Worm (Caenorhabditis elegans) whole organism, late embryonic: ENCODE results near the gene AH6.3.
A peak's percentile ranks its signal among the peaks of the same experiment; 100 is the strongest.

Experiments
- C38D4.7 ChIP-seq: fragments of 200-800 bp; sonication (Bioruptor generic); optimal IDR thresholded peaks from 2 replicates; lab custom pipeline; 2018; ENCODE audit warnings: mild to moderate bottlenecking, missing genetic modification characterization, moderate library complexity, missing compliant biosample characterization
- K02D7.2 ChIP-seq: sonication (generic microtip); optimal IDR thresholded peaks from 2 replicates; lab custom pipeline; 2017; ENCODE audit warnings: mild to moderate bottlenecking, missing genetic modification characterization, missing compliant biosample characterization
- T23F11.4 ChIP-seq: fragments of 200-800 bp; sonication (Bioruptor generic); optimal IDR thresholded peaks from 2 replicates; lab custom pipeline; 2018; ENCODE audit warnings: mild to moderate bottlenecking, missing genetic modification characterization, missing compliant biosample characterization
- ama-1 ChIP-seq: fragments of 150-350 bp; optimal IDR thresholded peaks from 2 replicates; lab custom pipeline; 2014
- ceh-19 ChIP-seq: fragments of 200-800 bp; sonication (Bioruptor generic); optimal IDR thresholded peaks from 2 replicates; lab custom pipeline; 2018; ENCODE audit warnings: mild to moderate bottlenecking, missing genetic modification characterization, missing compliant biosample characterization
- ceh-2 ChIP-seq: sonication (generic microtip); optimal IDR thresholded peaks from 2 replicates; lab custom pipeline; 2016; ENCODE audit warnings: missing genotype, missing genetic modification characterization, missing compliant biosample characterization
- ceh-22 ChIP-seq: sonication (generic microtip); optimal IDR thresholded peaks from 2 replicates; lab custom pipeline; 2017; ENCODE audit warnings: missing biosample characterization, missing genetic modification characterization
- ceh-24 ChIP-seq: sonication (generic microtip); optimal IDR thresholded peaks from 2 replicates; lab custom pipeline; 2016; ENCODE audit warnings: mild to moderate bottlenecking, missing genetic modification characterization, missing compliant biosample characterization
- ceh-31 ChIP-seq: sonication (generic microtip); optimal IDR thresholded peaks from 2 replicates; lab custom pipeline; 2016; ENCODE audit warnings: missing genetic modification characterization, missing compliant biosample characterization
- ceh-45 ChIP-seq: fragments of 200-800 bp; sonication (Bioruptor generic); IDR thresholded peaks from 2 replicates; pipeline ENCODE4 v1.3.6; 2022; ENCODE audit warnings: missing genetic modification reagents, missing genetic modification characterization, missing compliant biosample characterization
- ceh-48 ChIP-seq: sonication (generic microtip); optimal IDR thresholded peaks from 2 replicates; lab custom pipeline; 2016; ENCODE audit warnings: missing genetic modification characterization, inconsistent platforms, missing compliant biosample characterization
- dmd-4 ChIP-seq: sonication (generic microtip); optimal IDR thresholded peaks from 2 replicates; lab custom pipeline; 2016; ENCODE audit warnings: borderline replicate concordance, missing genetic modification characterization, missing compliant biosample characterization
- dve-1 ChIP-seq: sonication (generic microtip); optimal IDR thresholded peaks from 2 replicates; lab custom pipeline; 2017; ENCODE audit warnings: antibody characterized with exemption, mild to moderate bottlenecking, missing genetic modification characterization, missing compliant biosample characterization
- elt-2 ChIP-seq: sonication (generic microtip); optimal IDR thresholded peaks from 2 replicates; lab custom pipeline; 2016; ENCODE audit warnings: missing genetic modification reagents, missing genetic modification characterization, missing compliant biosample characterization
- ets-4 ChIP-seq: sonication (generic microtip); optimal IDR thresholded peaks from 2 replicates; lab custom pipeline; 2016; ENCODE audit warnings: missing genetic modification characterization, missing compliant biosample characterization
- fax-1 ChIP-seq: sonication (generic microtip); optimal IDR thresholded peaks from 2 replicates; lab custom pipeline; 2016; ENCODE audit warnings: missing genotype, missing genetic modification characterization, missing compliant biosample characterization
- hlh-15 ChIP-seq: sonication (generic microtip); optimal IDR thresholded peaks from 2 replicates; lab custom pipeline; 2016; ENCODE audit warnings: missing genetic modification characterization, missing compliant biosample characterization
- hlh-30 ChIP-seq: sonication (generic microtip); optimal IDR thresholded peaks from 2 replicates; lab custom pipeline; 2017; ENCODE audit warnings: antibody characterized with exemption, missing genetic modification characterization, missing compliant biosample characterization; ENCODE audit not compliant: insufficient read depth
- hlh-6 ChIP-seq: sonication (generic microtip); optimal IDR thresholded peaks from 2 replicates; lab custom pipeline; 2016; ENCODE audit warnings: missing genotype, missing genetic modification characterization, missing compliant biosample characterization
- hlh-8 ChIP-seq: sonication (generic microtip); optimal IDR thresholded peaks from 2 replicates; lab custom pipeline; 2016; ENCODE audit warnings: missing genotype, missing genetic modification characterization, missing compliant biosample characterization
- madf-2 ChIP-seq: sonication (generic microtip); optimal IDR thresholded peaks from 2 replicates; lab custom pipeline; 2017; ENCODE audit warnings: missing genetic modification characterization, missing compliant biosample characterization
- nfya-1 ChIP-seq: sonication (generic microtip); optimal IDR thresholded peaks from 2 replicates; lab custom pipeline; 2017; ENCODE audit warnings: missing genetic modification characterization, mild to moderate bottlenecking, missing compliant biosample characterization, antibody characterized with exemption, moderate library complexity
- nhr-232 ChIP-seq: sonication (generic microtip); optimal IDR thresholded peaks from 2 replicates; lab custom pipeline; 2016; ENCODE audit warnings: missing genetic modification characterization, missing compliant biosample characterization
- pag-3 ChIP-seq: sonication (generic microtip); optimal IDR thresholded peaks from 2 replicates; lab custom pipeline; 2016; ENCODE audit warnings: missing compliant biosample characterization, missing genetic modification characterization, borderline replicate concordance
- pha-2 ChIP-seq: sonication (generic microtip); optimal IDR thresholded peaks from 2 replicates; lab custom pipeline; 2017; ENCODE audit warnings: mild to moderate bottlenecking, missing genetic modification characterization, missing compliant biosample characterization
- pqm-1 ChIP-seq: sonication (generic microtip); optimal IDR thresholded peaks from 2 replicates; lab custom pipeline; 2016; ENCODE audit warnings: missing genetic modification characterization, missing compliant biosample characterization
- pros-1 ChIP-seq: fragments of 150-350 bp; optimal IDR thresholded peaks from 2 replicates; lab custom pipeline; 2014; ENCODE audit warnings: missing biosample characterization, missing genetic modification reagents, missing genetic modification characterization
- ref-2 ChIP-seq: sonication (generic microtip); optimal IDR thresholded peaks from 2 replicates; lab custom pipeline; 2016; ENCODE audit warnings: missing genetic modification characterization, missing compliant biosample characterization
- rnt-1 ChIP-seq: sonication (generic microtip); optimal IDR thresholded peaks from 2 replicates; lab custom pipeline; 2016; ENCODE audit warnings: missing genetic modification characterization, missing compliant biosample characterization
- sdc-2 ChIP-seq: sonication (generic microtip); optimal IDR thresholded peaks from 2 replicates; lab custom pipeline; 2016; ENCODE audit warnings: missing genotype, missing genetic modification characterization, missing compliant biosample characterization
- sox-2 ChIP-seq: fragments of 200-800 bp; sonication (Bioruptor generic); IDR thresholded peaks from 2 replicates; pipeline ENCODE4 v1.3.6; 2022; ENCODE audit warnings: missing genetic modification reagents, missing genetic modification characterization, missing compliant biosample characterization
- syd-9 ChIP-seq: sonication (generic microtip); optimal IDR thresholded peaks from 2 replicates; lab custom pipeline; 2016; ENCODE audit warnings: mild to moderate bottlenecking, missing genetic modification characterization, moderate library complexity, missing compliant biosample characterization
- tbx-2 ChIP-seq: sonication (generic microtip); optimal IDR thresholded peaks from 2 replicates; lab custom pipeline; 2016; ENCODE audit warnings: missing genetic modification characterization, missing compliant biosample characterization
- ttx-3 ChIP-seq: sonication (generic microtip); optimal IDR thresholded peaks from 2 replicates; lab custom pipeline; 2016; ENCODE audit warnings: missing genetic modification reagents, missing genetic modification characterization, missing compliant biosample characterization
- unc-42 ChIP-seq: sonication (generic microtip); optimal IDR thresholded peaks from 2 replicates; lab custom pipeline; 2016; ENCODE audit warnings: missing genotype, missing genetic modification characterization, missing compliant biosample characterization
- unc-55 ChIP-seq: sonication (generic microtip); optimal IDR thresholded peaks from 2 replicates; lab custom pipeline; 2017; ENCODE audit warnings: missing biosample characterization, missing genetic modification reagents, missing genetic modification characterization
- zip-5 ChIP-seq: sonication (generic microtip); optimal IDR thresholded peaks from 2 replicates; lab custom pipeline; 2016; ENCODE audit warnings: missing genetic modification characterization, missing compliant biosample characterization
- ztf-16 ChIP-seq: sonication (generic microtip); optimal IDR thresholded peaks from 2 replicates; lab custom pipeline; 2017; ENCODE audit warnings: missing genetic modification characterization, missing compliant biosample characterization

Gene AH6.3

ce11 chrII:9487337-9487950 is 31.4 kb upstream of the AH6.3 start, which contains the start of gene T19H5.4:
Gene T19H5.4, minus strand, starts transcription at chrII:9487387.
- TF ChIP-seq fax-1, result no peak
- no peak for TF ChIP-seq ceh-48 (tag; lab: Kevin White, UChicago)
- TF ChIP-seq ceh-19 (GFP tag; lab: Kevin White, UChicago), result no peak
- TF ChIP-seq ceh-31, result peak; percentile 23
- TF ChIP-seq, all 69 proteins: peak for 1

- TF ChIP-seq sox-2 (no peak), ceh-31 (no peak), dve-1 (tag; lab: Kevin White, UChicago) (no peak), ztf-16 (no peak)
Observed at ce11 chrII:9489922-9490321, 28.9 kb upstream of the AH6.3 start.

ce11 chrII:9490589-9490988 is 28.3 kb upstream of the AH6.3 start:
- no peak for TF ChIP-seq C38D4.7

DNA sequence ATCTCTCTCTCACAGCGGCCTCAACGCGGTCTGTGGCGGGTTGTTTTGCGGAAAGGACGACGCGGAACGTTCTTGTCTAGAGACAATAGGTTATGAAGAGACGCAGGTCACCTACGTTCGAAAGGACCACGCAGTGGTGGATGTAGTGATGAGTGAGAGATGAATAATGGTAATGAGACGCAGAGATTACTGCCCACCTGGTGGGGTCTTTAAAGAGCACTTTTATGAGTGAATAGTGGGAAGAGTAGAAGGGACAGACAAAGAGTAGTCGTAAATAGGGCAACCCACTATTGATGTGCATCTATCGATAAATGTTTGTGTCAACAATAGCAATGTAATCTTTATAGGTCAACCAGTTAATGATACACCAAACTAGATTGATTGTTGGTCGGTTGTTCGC is 27.8 kb upstream of the AH6.3 start:
- TF ChIP-seq pros-1 (tag; lab: Kevin White, UChicago), result no peak
- no peak for TF ChIP-seq ceh-45 (GFP tag; lab: Robert Waterston, UW)
- peak; percentile 36 for TF ChIP-seq ceh-2
- TF ChIP-seq tbx-2, result peak; percentile 31
- TF ChIP-seq sox-2, result peak; percentile 32; the same call in 1 of the 2 replicates
- TF ChIP-seq K02D7.2 (tag; lab: Kevin White, UChicago), result no peak
- peak; percentile 31 for TF ChIP-seq nfya-1
- TF ChIP-seq ref-2, result peak; percentile 60
- TF ChIP-seq rnt-1, result peak; percentile 52
- no peak for TF ChIP-seq pqm-1
- no peak for TF ChIP-seq ceh-24 (tag; lab: Kevin White, UChicago)
- TF ChIP-seq hlh-8 (tag; lab: Kevin White, UChicago), result peak; percentile 31
- no peak for TF ChIP-seq ets-4 (tag; lab: Kevin White, UChicago)
- no peak for TF ChIP-seq ttx-3 (tag; lab: Kevin White, UChicago)
- peak; percentile 29 for TF ChIP-seq ceh-31
- peak; percentile 48 for TF ChIP-seq elt-2 (tag; lab: Kevin White, UChicago)
- peak; percentile 29 for TF ChIP-seq ceh-22 (tag; lab: Kevin White, UChicago)
- TF ChIP-seq unc-55, result peak; percentile 51

ce11 chrII:9493242-9494058 is 25.4 kb upstream of the AH6.3 start:
- TF ChIP-seq ceh-22 (tag; lab: Kevin White, UChicago), result no peak
- no peak for TF ChIP-seq syd-9 (tag; lab: Kevin White, UChicago)
- TF ChIP-seq ceh-24 (tag; lab: Kevin White, UChicago), result no peak
- TF ChIP-seq madf-2 (tag; lab: Kevin White, UChicago), result no peak
- no peak for TF ChIP-seq T23F11.4 (GFP tag; lab: Kevin White, UChicago)
- TF ChIP-seq unc-42, result no peak
- TF ChIP-seq hlh-30 (tag; lab: Kevin White, UChicago), result no peak
- no peak for TF ChIP-seq rnt-1
- TF ChIP-seq nhr-232 (tag; lab: Kevin White, UChicago), result no peak
- TF ChIP-seq pha-2, result no peak
- TF ChIP-seq pag-3 (tag; lab: Kevin White, UChicago), result no peak
- TF ChIP-seq ama-1 (lab: Kevin White, UChicago), result no peak
- no peak for TF ChIP-seq zip-5 (tag; lab: Kevin White, UChicago)
- no peak for TF ChIP-seq sdc-2 (tag; lab: Kevin White, UChicago)
- TF ChIP-seq hlh-8 (tag; lab: Kevin White, UChicago), result no peak
- no peak for TF ChIP-seq hlh-6
- TF ChIP-seq dmd-4 (tag; lab: Kevin White, UChicago), result no peak
- TF ChIP-seq hlh-15, result no peak
